Worm (Caenorhabditis elegans) whole organism, late embryonic: Measurements from ENCODE around the gene grl-20.

Source experiments
- F13H6.1 ChIP-seq: sonication (generic microtip); optimal IDR thresholded peaks from 2 replicates; lab custom pipeline; 2016; ENCODE audit warnings: missing genetic modification characterization, missing compliant biosample characterization
- dmd-4 ChIP-seq: sonication (generic microtip); optimal IDR thresholded peaks from 2 replicates; lab custom pipeline; 2016; ENCODE audit warnings: borderline replicate concordance, missing genetic modification characterization, missing compliant biosample characterization

- TF ChIP-seq dmd-4 (tag; lab: Kevin White, UChicago), result no peak
- TF ChIP-seq F13H6.1 (tag; lab: Kevin White, UChicago), result no peak
These were observed 51.4 kb downstream of the grl-20 start for ce11 chrIV:2077159-2077835.
